Fruit fly (Drosophila melanogaster) whole organism, embryonic: ENCODE measurements around the gene Arv1.

ENCODE experiments used
- Adf1 ChIP-seq: fragments of 200-800 bp; sonication (Bioruptor generic); IDR thresholded peaks from 2 replicates; pipeline ENCODE4 v1.3.6; 2022; ENCODE audit warnings: missing biosample characterization, missing genetic modification characterization
- Bdp1 ChIP-seq: fragments of 200-800 bp; sonication (Bioruptor generic); optimal IDR thresholded peaks from 3 replicates; lab custom pipeline; 2016; ENCODE audit warnings: missing biosample characterization, missing genetic modification characterization
- CG10147 ChIP-seq: fragments of 200-800 bp; sonication (Bioruptor generic); optimal IDR thresholded peaks from 2 replicates; lab custom pipeline; 2019; ENCODE audit warnings: missing biosample characterization, mild to moderate bottlenecking, missing genetic modification characterization, moderate library complexity
- CG13296 ChIP-seq: fragments of 200-800 bp; sonication (Bioruptor generic); optimal IDR thresholded peaks from 3 replicates; lab custom pipeline; 2018; ENCODE audit warnings: missing biosample characterization, mild to moderate bottlenecking, missing genetic modification characterization
- CG14860 ChIP-seq: fragments of 200-800 bp; sonication (Bioruptor generic); IDR thresholded peaks from 3 replicates; pipeline ENCODE4 v1.3.6; 2022; ENCODE audit warnings: missing biosample characterization, missing genetic modification characterization; ENCODE audit not compliant: partially characterized antibody
- CG15269 ChIP-seq: fragments of 200-800 bp; sonication (Bioruptor generic); optimal IDR thresholded peaks from 2 replicates; lab custom pipeline; 2018; ENCODE audit warnings: missing biosample characterization, mild to moderate bottlenecking, missing genetic modification characterization, moderate library complexity
- CG15601 ChIP-seq: fragments of 200-800 bp; sonication (Bioruptor generic); optimal IDR thresholded peaks from 3 replicates; lab custom pipeline; 2019; ENCODE audit warnings: missing biosample characterization, mild to moderate bottlenecking, missing genetic modification characterization, moderate library complexity
- CG17186 ChIP-seq: fragments of 200-800 bp; sonication (Bioruptor generic); optimal IDR thresholded peaks from 3 replicates; lab custom pipeline; 2017; ENCODE audit warnings: missing biosample characterization, missing genetic modification reagents, missing genetic modification characterization
- CG17361 ChIP-seq: fragments of 200-800 bp; sonication (Bioruptor generic); IDR thresholded peaks from 3 replicates; pipeline ENCODE4 v1.3.6; 2022; ENCODE audit warnings: missing biosample characterization, missing genetic modification characterization
- CG18599 ChIP-seq: fragments of 200-800 bp; sonication (Bioruptor generic); optimal IDR thresholded peaks from 3 replicates; lab custom pipeline; 2017; ENCODE audit warnings: missing biosample characterization, missing genetic modification characterization, mild to moderate bottlenecking, moderate library complexity, missing genetic modification reagents
- CG18764 ChIP-seq: fragments of 200-800 bp; sonication (Bioruptor generic); optimal IDR thresholded peaks from 3 replicates; lab custom pipeline; 2016; ENCODE audit warnings: missing biosample characterization, missing genetic modification characterization
- CG2129 ChIP-seq: fragments of 200-800 bp; sonication (Bioruptor generic); IDR thresholded peaks from 2 replicates; pipeline ENCODE4 v1.3.6; 2022; ENCODE audit warnings: missing biosample characterization, missing genetic modification characterization; ENCODE audit not compliant: partially characterized antibody
- CG2202 ChIP-seq: fragments of 200-800 bp; sonication (Bioruptor generic); optimal IDR thresholded peaks from 2 replicates; lab custom pipeline; 2018; ENCODE audit warnings: missing biosample characterization, mild to moderate bottlenecking, missing genetic modification characterization
- CG7928 ChIP-seq: fragments of 200-800 bp; sonication (Bioruptor generic); optimal IDR thresholded peaks from 2 replicates; lab custom pipeline; 2017; ENCODE audit warnings: missing biosample characterization, mild to moderate bottlenecking, missing genetic modification characterization
- CG7987 ChIP-seq: fragments of 200-800 bp; sonication (Bioruptor generic); optimal IDR thresholded peaks from 2 replicates; lab custom pipeline; 2018; ENCODE audit warnings: missing biosample characterization, mild to moderate bottlenecking, missing genetic modification characterization, moderate library complexity
- CG8944 ChIP-seq: fragments of 200-800 bp; sonication (Bioruptor generic); optimal IDR thresholded peaks from 3 replicates; lab custom pipeline; 2016; ENCODE audit warnings: missing biosample characterization, missing genetic modification characterization
- CG9437 ChIP-seq: fragments of 200-800 bp; sonication (Bioruptor generic); optimal IDR thresholded peaks from 2 replicates; lab custom pipeline; 2018; ENCODE audit warnings: missing biosample characterization, mild to moderate bottlenecking, missing genetic modification characterization
- CG9876 ChIP-seq: fragments of 200-800 bp; sonication (Bioruptor generic); optimal IDR thresholded peaks from 2 replicates; lab custom pipeline; 2016; ENCODE audit warnings: missing biosample characterization, missing genetic modification characterization
- Dbx ChIP-seq: fragments of 200-800 bp; sonication (Bioruptor generic); IDR thresholded peaks from 3 replicates; pipeline ENCODE4 v1.3.6; 2022; ENCODE audit warnings: missing biosample characterization, missing genetic modification characterization
- GATAe ChIP-seq: fragments of 200-800 bp; sonication (Bioruptor generic); conservative IDR thresholded peaks from 2 replicates; pipeline ENCODE4 v1.3.6; 2022; ENCODE audit warnings: missing biosample characterization, missing genetic modification characterization
- HmgD ChIP-seq: fragments of 200-800 bp; sonication (Bioruptor generic); optimal IDR thresholded peaks from 3 replicates; lab custom pipeline; 2016; ENCODE audit warnings: missing biosample characterization, missing genetic modification characterization
- Hr3 ChIP-seq: fragments of 200-800 bp; sonication (Bioruptor generic); optimal IDR thresholded peaks from 3 replicates; lab custom pipeline; 2016; ENCODE audit warnings: missing biosample characterization, missing genetic modification characterization
- Hr51 ChIP-seq, 2 experiments: fragments of 200-800 bp; sonication (Bioruptor generic); optimal IDR thresholded peaks; 2 replicates in 1 of 2; 3 replicates in 1 of 2; lab custom pipeline; 2016 to 2018; ENCODE audit warnings: missing biosample characterization in 2 of 2, missing genetic modification characterization in 2 of 2, mild to moderate bottlenecking in 1 of 2, moderate library complexity in 1 of 2
- Meics ChIP-seq: fragments of 200-800 bp; sonication (Bioruptor generic); optimal IDR thresholded peaks from 2 replicates; lab custom pipeline; 2017; ENCODE audit warnings: missing biosample characterization, mild to moderate bottlenecking, missing genetic modification characterization
- ab ChIP-seq: fragments of 200-800 bp; sonication (Bioruptor generic); optimal IDR thresholded peaks from 2 replicates; lab custom pipeline; 2016; ENCODE audit warnings: missing biosample characterization, missing genetic modification characterization
- ara ChIP-seq: fragments of 200-800 bp; sonication (Bioruptor generic); IDR thresholded peaks from 2 replicates; pipeline ENCODE4 v1.3.6; 2022; ENCODE audit warnings: missing biosample characterization, missing genetic modification characterization
- bcd ChIP-seq: fragments of 200-800 bp; sonication (Bioruptor generic); optimal IDR thresholded peaks from 2 replicates; lab custom pipeline; 2017; ENCODE audit warnings: missing biosample characterization, mild to moderate bottlenecking, missing genetic modification characterization
- caup ChIP-seq: fragments of 200-800 bp; sonication (Bioruptor generic); optimal IDR thresholded peaks from 3 replicates; lab custom pipeline; 2017; ENCODE audit warnings: missing biosample characterization, mild to moderate bottlenecking, missing genetic modification characterization, moderate library complexity; ENCODE audit not compliant: severe bottlenecking
- emc ChIP-seq: fragments of 200-800 bp; sonication (Bioruptor generic); optimal IDR thresholded peaks from 2 replicates; lab custom pipeline; 2016; ENCODE audit warnings: missing biosample characterization, missing genetic modification characterization
- fd102C ChIP-seq: fragments of 200-800 bp; sonication (Bioruptor generic); optimal IDR thresholded peaks from 2 replicates; lab custom pipeline; 2018; ENCODE audit warnings: missing biosample characterization, mild to moderate bottlenecking, missing genetic modification characterization, moderate library complexity
- gem ChIP-seq: fragments of 200-800 bp; sonication (Bioruptor generic); optimal IDR thresholded peaks from 2 replicates; lab custom pipeline; 2019; ENCODE audit warnings: missing biosample characterization, mild to moderate bottlenecking, missing genetic modification characterization, moderate library complexity
- gfzf ChIP-seq: fragments of 200-800 bp; sonication (Bioruptor generic); optimal IDR thresholded peaks from 2 replicates; lab custom pipeline; 2016; ENCODE audit warnings: missing biosample characterization, mild to moderate bottlenecking, missing genetic modification characterization, moderate library complexity
- grn ChIP-seq: fragments of 200-800 bp; sonication (Bioruptor generic); optimal IDR thresholded peaks from 3 replicates; lab custom pipeline; 2017; ENCODE audit warnings: missing biosample characterization, missing genetic modification characterization
- gsb-n ChIP-seq: fragments of 200-800 bp; sonication (Bioruptor generic); optimal IDR thresholded peaks from 3 replicates; lab custom pipeline; 2018; ENCODE audit warnings: missing biosample characterization, mild to moderate bottlenecking, missing genetic modification characterization
- hth ChIP-seq: fragments of >200 bp; optimal IDR thresholded peaks from 2 replicates; lab custom pipeline; 2017; ENCODE audit warnings: inconsistent platforms
- pfk ChIP-seq: fragments of 200-800 bp; sonication (Bioruptor generic); optimal IDR thresholded peaks from 2 replicates; lab custom pipeline; 2018; ENCODE audit warnings: missing biosample characterization, mild to moderate bottlenecking, missing genetic modification characterization, moderate library complexity
- sens-2 ChIP-seq: fragments of 200-800 bp; sonication (Bioruptor generic); IDR thresholded peaks from 2 replicates; pipeline ENCODE4 v1.3.6; 2022; ENCODE audit warnings: missing biosample characterization, missing genetic modification characterization
- sim ChIP-seq: fragments of 200-800 bp; sonication (Bioruptor generic); IDR thresholded peaks from 2 replicates; pipeline ENCODE4 v1.3.6; 2022; ENCODE audit warnings: missing biosample characterization, missing genetic modification characterization
- sima ChIP-seq: fragments of 200-800 bp; sonication (Bioruptor generic); optimal IDR thresholded peaks from 2 replicates; lab custom pipeline; 2016; ENCODE audit warnings: missing biosample characterization, missing genetic modification characterization
- sr ChIP-seq: fragments of 200-800 bp; sonication (Bioruptor generic); IDR thresholded peaks from 3 replicates; pipeline ENCODE4 v1.3.6; 2022; ENCODE audit warnings: missing biosample characterization, missing genetic modification characterization
- stwl ChIP-seq: fragments of 200-800 bp; sonication (Bioruptor generic); optimal IDR thresholded peaks from 3 replicates; lab custom pipeline; 2018; ENCODE audit warnings: missing biosample characterization, mild to moderate bottlenecking, missing genetic modification characterization, moderate library complexity
- tll ChIP-seq, 2 experiments: fragments of 200-800 bp in 1 of 2; fragments of >200 bp in 1 of 2; sonication (Bioruptor generic) in 1 of 2; optimal IDR thresholded peaks; 2 replicates each; lab custom pipeline; 2017 to 2019; ENCODE audit warnings: missing biosample characterization in 2 of 2, missing genetic modification characterization in 2 of 2, mild to moderate bottlenecking in 1 of 2, moderate library complexity in 1 of 2
- trem ChIP-seq: fragments of 200-800 bp; optimal IDR thresholded peaks from 3 replicates; lab custom pipeline; 2019; ENCODE audit warnings: missing biosample characterization, mild to moderate bottlenecking, missing genetic modification characterization, moderate library complexity
- tup ChIP-seq: fragments of 200-800 bp; sonication (Bioruptor generic); optimal IDR thresholded peaks from 2 replicates; lab custom pipeline; 2016; ENCODE audit warnings: missing biosample characterization, mild to moderate bottlenecking, missing genetic modification characterization, moderate library complexity
- z ChIP-seq: fragments of 200-800 bp; sonication (Bioruptor generic); IDR thresholded peaks from 3 replicates; pipeline ENCODE4 v1.3.6; 2022; ENCODE audit warnings: missing biosample characterization, missing genetic modification characterization
- zen2 ChIP-seq: fragments of 200-800 bp; sonication (Bioruptor generic); IDR thresholded peaks from 3 replicates; pipeline ENCODE4 v1.3.6; 2022; ENCODE audit warnings: missing biosample characterization, missing genetic modification characterization; ENCODE audit not compliant: partially characterized antibody
- zfh2 ChIP-seq: fragments of 200-800 bp; sonication (Bioruptor generic); optimal IDR thresholded peaks from 2 replicates; lab custom pipeline; 2016; ENCODE audit warnings: missing biosample characterization, missing genetic modification characterization

Gene Arv1

DNA sequence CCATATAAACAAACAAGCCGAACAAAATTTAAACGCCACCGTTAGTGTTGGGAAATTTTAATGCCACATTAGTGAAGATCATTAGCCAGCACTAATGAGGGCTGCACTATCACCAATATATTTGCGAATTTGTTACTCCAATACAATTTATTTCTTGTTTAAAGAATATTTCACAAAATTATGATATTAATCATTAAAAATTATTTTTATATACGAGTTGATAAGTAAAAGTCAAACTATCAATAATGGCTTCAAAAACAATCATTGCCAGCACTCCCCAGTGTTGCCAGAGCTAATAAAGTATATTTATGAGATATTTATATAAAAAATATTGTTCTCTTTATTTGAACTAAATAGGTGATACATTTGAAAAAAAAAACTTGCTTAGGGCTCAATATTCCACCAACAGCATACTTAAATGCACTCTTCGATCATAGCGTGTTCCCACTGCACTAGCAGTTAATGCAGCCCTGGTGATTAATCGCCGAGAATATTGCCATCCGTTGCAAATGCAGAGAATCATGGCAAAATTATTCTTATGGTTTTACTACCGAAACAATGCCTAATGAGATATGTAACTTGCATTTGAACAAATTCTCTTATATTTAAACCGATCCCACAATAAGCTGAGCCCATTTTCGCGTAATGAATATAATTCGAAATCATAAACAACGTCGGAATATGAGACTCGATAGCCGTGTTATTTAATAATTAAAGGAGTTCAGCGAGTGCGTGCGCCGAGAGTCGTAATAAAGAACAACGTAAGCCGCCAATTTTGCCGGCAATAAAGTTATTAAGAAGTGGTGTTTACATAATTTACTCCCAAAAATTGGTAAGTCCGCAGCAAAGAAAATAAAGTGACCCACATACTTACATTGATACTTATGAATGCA lies 13.1 kb downstream of the Arv1 start, which contains the start of the genes SAK and Cdk12 (continued):
- TF ChIP-seq gem, result peak; percentile 93
- TF ChIP-seq CG15269, result peak; percentile 88
- peak; percentile 69 for TF ChIP-seq CG18764 (GFP tag; lab: Kevin White, UChicago)
- TF ChIP-seq z (GFP tag; lab: Robert Waterston, UW), result no peak
- TF ChIP-seq grn (GFP tag; lab: Kevin White, UChicago), result no peak
- peak; percentile 56 for TF ChIP-seq Bdp1
- peak; percentile 82 for TF ChIP-seq CG9437 (GFP tag; lab: Kevin White, UChicago)
- TF ChIP-seq CG7928 (GFP tag; lab: Kevin White, UChicago), result peak; percentile 96
- no peak for TF ChIP-seq gfzf (GFP tag; lab: Kevin White, UChicago)
- TF ChIP-seq CG17186, result no peak
- peak; percentile 81 for TF ChIP-seq zfh2 (GFP tag; lab: Kevin White, UChicago)
- TF ChIP-seq CG17361 (GFP tag; lab: Robert Waterston, UW), result peak; percentile 95
- peak; percentile 61 to 86 for TF ChIP-seq Hr51 (GFP tag; optimal IDR thresholded peaks at IDR 0.05; lab: Kevin White, UChicago)
- TF ChIP-seq CG14860, result 0 out of 3 replicates have a peak, but pooled peaks have one; percentile 38
- peak in 1 of 2 experiments; percentile 5 for TF ChIP-seq tll (GFP tag; optimal IDR thresholded peaks at IDR 0.05; lab: Kevin White, UChicago)
- TF ChIP-seq sim (GFP tag; lab: Robert Waterston, UW), result no peak
- no peak for TF ChIP-seq fd102C (GFP tag; lab: Kevin White, UChicago)
- TF ChIP-seq HmgD (GFP tag; lab: Kevin White, UChicago), result no peak
- TF ChIP-seq stwl (tag; lab: Kevin White, UChicago), result peak; percentile 93
- TF ChIP-seq CG7987 (GFP tag; lab: Kevin White, UChicago), result peak; percentile 52
- TF ChIP-seq ara (GFP tag; lab: Robert Waterston, UW), result peak; percentile 74
- TF ChIP-seq gsb-n (tag; lab: Kevin White, UChicago), result peak; percentile 82
- TF ChIP-seq CG2202 (tag; lab: Kevin White, UChicago), result peak; percentile 63
- TF ChIP-seq Hr3 (GFP tag; lab: Kevin White, UChicago), result peak; percentile 91
- no peak; the same call in 2 of the 3 replicates for TF ChIP-seq zen2 (GFP tag; lab: Robert Waterston, UW)
- no peak for TF ChIP-seq CG2129
- peak; percentile 88 for TF ChIP-seq caup (GFP tag; lab: Kevin White, UChicago)
- TF ChIP-seq tup (GFP tag; lab: Kevin White, UChicago), result peak; percentile 77
- TF ChIP-seq CG13296 (GFP tag; lab: Kevin White, UChicago), result peak; percentile 86
- peak; percentile 55 for TF ChIP-seq Adf1 (GFP tag; lab: Robert Waterston, UW)
- peak; percentile 38; the same call in 1 of the 2 replicates for TF ChIP-seq GATAe (GFP tag; lab: Robert Waterston, UW)
- no peak for TF ChIP-seq emc (GFP tag; lab: Kevin White, UChicago)
- peak; percentile 82 for TF ChIP-seq CG10147 (GFP tag; lab: Kevin White, UChicago)
- TF ChIP-seq hth (lab: Kevin White, UChicago), result no peak
- TF ChIP-seq Dbx, result peak; percentile 84
- TF ChIP-seq sima (GFP tag; lab: Kevin White, UChicago), result no peak
- TF ChIP-seq bcd, result peak; percentile 91
- TF ChIP-seq CG9876 (GFP tag; lab: Kevin White, UChicago), result peak; percentile 60
- peak; percentile 5; the same call in 1 of the 3 replicates for TF ChIP-seq sr
- TF ChIP-seq Meics (GFP tag; lab: Kevin White, UChicago), result peak; percentile 85
- peak; percentile 74 for TF ChIP-seq ab (GFP tag; lab: Kevin White, UChicago)
- peak; percentile 48; the same call in 1 of the 2 replicates for TF ChIP-seq sens-2 (GFP tag; lab: Robert Waterston, UW)
- TF ChIP-seq CG8944 (GFP tag; lab: Kevin White, UChicago), result peak; percentile 65
- peak; percentile 78 for TF ChIP-seq trem (tag; lab: Kevin White, UChicago)
- peak; percentile 89 for TF ChIP-seq CG18599 (GFP tag; lab: Kevin White, UChicago)
- TF ChIP-seq CG15601, result peak; percentile 82
- peak; percentile 24 for TF ChIP-seq pfk (GFP tag; lab: Kevin White, UChicago)
